Fruit fly (Drosophila melanogaster): ENCODE results near the gene Stat92E.

Stat92E gene

dm6 chr3R:20557415-20558105 lies 5.4 kb upstream of the Stat92E start, which contains the start of the genes DPCoAC and CG5180 (continued):
- TF ChIP-seq Sox15 (GFP tag; optimal IDR thresholded peaks at IDR 0.05): peak; percentile 46
- TF ChIP-seq CG11294 (GFP tag; IDR thresholded peaks at IDR 0.05): peak; percentile 36; the same call in 1 of the 2 replicates
- peak; percentile 69 for TF ChIP-seq cyc (GFP tag; optimal IDR thresholded peaks at IDR 0.05)
- TF ChIP-seq CG7368 (GFP tag; optimal IDR thresholded peaks at IDR 0.05): peak; percentile 19
- TF ChIP-seq CG32006 (GFP tag; optimal IDR thresholded peaks at IDR 0.05): peak; percentile 65
- TF ChIP-seq CG6854 (GFP tag; optimal IDR thresholded peaks at IDR 0.05): peak; percentile 16
- TF ChIP-seq CG4318 (GFP tag; optimal IDR thresholded peaks at IDR 0.05): peak; percentile 56
- peak in 1 of 2 experiments; percentile 65 for TF ChIP-seq salr (GFP tag; optimal IDR thresholded peaks at IDR 0.05)
- TF ChIP-seq CG10631 (GFP tag; optimal IDR thresholded peaks at IDR 0.05): peak; percentile 72
- TF ChIP-seq fd59A (GFP tag; optimal IDR thresholded peaks at IDR 0.05): no peak
- TF ChIP-seq CG6163 (GFP tag; IDR thresholded peaks at IDR 0.05): peak; percentile 75
- TF ChIP-seq CG3919 (GFP tag; optimal IDR thresholded peaks at IDR 0.05): peak; percentile 66
- TF ChIP-seq ss (GFP tag; optimal IDR thresholded peaks at IDR 0.05): peak; percentile 34 to 37
- peak; percentile 20 for TF ChIP-seq CG8319 (GFP tag; optimal IDR thresholded peaks at IDR 0.05)
- no peak for TF ChIP-seq spab (GFP tag; optimal IDR thresholded peaks at IDR 0.05)
- peak; percentile 81 for TF ChIP-seq Sox14 (GFP tag; optimal IDR thresholded peaks at IDR 0.05)
- peak; percentile 72 for TF ChIP-seq eg (GFP tag; IDR thresholded peaks at IDR 0.05)
- TF ChIP-seq Blimp-1 (GFP tag; optimal IDR thresholded peaks at IDR 0.05): peak; percentile 12
- 0 out of 3 replicates have a peak, but pooled peaks have one; percentile 27 for TF ChIP-seq CG8119 (GFP tag; IDR thresholded peaks at IDR 0.05)
- TF ChIP-seq CG34406 (GFP tag; optimal IDR thresholded peaks at IDR 0.05): peak; percentile 43
- TF ChIP-seq Hr39 (GFP tag; optimal IDR thresholded peaks at IDR 0.05): peak; percentile 60
- TF ChIP-seq acj6 (GFP tag; optimal IDR thresholded peaks at IDR 0.05): peak; percentile 21
- peak; percentile 74 for TF ChIP-seq CG31627 (GFP tag; optimal IDR thresholded peaks at IDR 0.05)
- TF ChIP-seq CG10669 (GFP tag; optimal IDR thresholded peaks at IDR 0.05): peak; percentile 20

- TF ChIP-seq Eip93F (GFP tag; optimal IDR thresholded peaks at IDR 0.05) (no peak), CG8119 (GFP tag; IDR thresholded peaks at IDR 0.05) (no peak), CG6276 (GFP tag; optimal IDR thresholded peaks at IDR 0.05) (peak; percentile 16)
Measured at dm6 chr3R:20557114-20557414, 5.0 kb upstream of the Stat92E start.

dm6 chr3R:20556281-20557113 lies 4.4 kb upstream of the Stat92E start:
- TF ChIP-seq CG34406 (GFP tag; optimal IDR thresholded peaks at IDR 0.05): peak; percentile 67
- peak; percentile 75 for TF ChIP-seq Met (GFP tag; optimal IDR thresholded peaks at IDR 0.05)
- peak; percentile 81 for TF ChIP-seq CG3919 (GFP tag; optimal IDR thresholded peaks at IDR 0.05)
- TF ChIP-seq spab (GFP tag; optimal IDR thresholded peaks at IDR 0.05): peak; percentile 66
- peak; percentile 54 for TF ChIP-seq net (GFP tag; optimal IDR thresholded peaks at IDR 0.05)
- peak; percentile 81 for TF ChIP-seq CG6163 (GFP tag; IDR thresholded peaks at IDR 0.05)
- no peak for TF ChIP-seq vri (GFP tag; optimal IDR thresholded peaks at IDR 0.05)
- TF ChIP-seq Blimp-1 (GFP tag; optimal IDR thresholded peaks at IDR 0.05): no peak
- peak; percentile 74 for TF ChIP-seq CG11294 (GFP tag; IDR thresholded peaks at IDR 0.05)
- no peak for TF ChIP-seq fd85E (GFP tag; optimal IDR thresholded peaks at IDR 0.05)
- TF ChIP-seq CG16779 (tag; optimal IDR thresholded peaks at IDR 0.05): peak; percentile 78
- peak; percentile 89 for TF ChIP-seq CG32006 (GFP tag; optimal IDR thresholded peaks at IDR 0.05)
- peak; percentile 79 for TF ChIP-seq CG15336 (GFP tag; IDR thresholded peaks at IDR 0.05)
- TF ChIP-seq CG11762 (GFP tag; optimal IDR thresholded peaks at IDR 0.05; ENCODE audit: insufficient read depth): peak; percentile 65
- peak; percentile 65 for TF ChIP-seq lz (GFP tag; optimal IDR thresholded peaks at IDR 0.05)
- peak; percentile 72 for TF ChIP-seq esn (GFP tag; optimal IDR thresholded peaks at IDR 0.05)
- TF ChIP-seq Hr38 (GFP tag; optimal IDR thresholded peaks at IDR 0.05): no peak
- peak; percentile 89 for TF ChIP-seq ss (GFP tag; optimal IDR thresholded peaks at IDR 0.05)
- peak; percentile 54 for TF ChIP-seq fkh (GFP tag; optimal IDR thresholded peaks at IDR 0.05)
- peak; percentile 72 for TF ChIP-seq CG10631 (GFP tag; optimal IDR thresholded peaks at IDR 0.05)
- peak; percentile 61 for TF ChIP-seq CG8319 (GFP tag; optimal IDR thresholded peaks at IDR 0.05)
- peak; percentile 81 for TF ChIP-seq achi (GFP tag; optimal IDR thresholded peaks at IDR 0.05)
- peak; percentile 64 for TF ChIP-seq Sox102F (GFP tag; optimal IDR thresholded peaks at IDR 0.05)
- TF ChIP-seq Ets96B (tag; optimal IDR thresholded peaks at IDR 0.05): peak; percentile 52
- TF ChIP-seq CG3032 (tag; optimal IDR thresholded peaks at IDR 0.05): peak; percentile 60
- TF ChIP-seq Eip78C (GFP tag): peak; percentile 89
- TF ChIP-seq svp (GFP tag): peak; percentile 86
- peak; percentile 57 for TF ChIP-seq CG6792 (GFP tag; optimal IDR thresholded peaks at IDR 0.05)
- peak; percentile 73 for TF ChIP-seq acj6 (GFP tag; optimal IDR thresholded peaks at IDR 0.05)

All from whole organism, prepupa.